Fruit fly (Drosophila melanogaster) whole organism, adult: ENCODE data around the gene CG34056.

ENCODE experiments used
- CG1620 ChIP-seq: fragments of 200-800 bp; sonication (Bioruptor generic); optimal IDR thresholded peaks from 2 replicates; lab custom pipeline; 2016; ENCODE audit warnings: missing biosample characterization, missing genetic modification characterization
- kay ChIP-seq: fragments of 200-800 bp; sonication (Bioruptor generic); peaks from one replicate; lab custom pipeline; 2016; ENCODE audit warnings: missing biosample characterization, missing genetic modification characterization, borderline replicate concordance
- toe ChIP-seq: fragments of 200-800 bp; sonication (Bioruptor generic); optimal IDR thresholded peaks from 2 replicates; lab custom pipeline; 2016; ENCODE audit warnings: missing biosample characterization, missing genetic modification characterization

dm6 chr3L:852267-852666 is 43.5 kb upstream of the CG34056 start:
- TF ChIP-seq kay (no peak), toe (no peak), CG1620 (GFP tag; lab: Kevin White, UChicago) (no peak)
